Worm (Caenorhabditis elegans) whole organism, L3 larva: Measurements from ENCODE around the gene F56D6.20.

Source experiments
- ama-1 ChIP-seq: fragments of 150-350 bp; optimal IDR thresholded peaks from 2 replicates; lab custom pipeline; 2018
- ceh-82 ChIP-seq: fragments of 150-350 bp; optimal IDR thresholded peaks from 2 replicates; lab custom pipeline; 2014; ENCODE audit warnings: missing biosample characterization, missing genetic modification characterization
- daf-12 ChIP-seq: fragments of 150-350 bp; optimal IDR thresholded peaks from 2 replicates; lab custom pipeline; 2014; ENCODE audit warnings: missing biosample characterization, missing genetic modification reagents, missing genetic modification characterization
- mdl-1 ChIP-seq: fragments of 150-350 bp; optimal IDR thresholded peaks from 2 replicates; lab custom pipeline; 2014; ENCODE audit warnings: missing biosample characterization, missing genetic modification characterization
- nhr-237 ChIP-seq: fragments of 150-350 bp; optimal IDR thresholded peaks from 2 replicates; lab custom pipeline; 2014; ENCODE audit warnings: missing biosample characterization, missing genetic modification characterization
- nhr-25 ChIP-seq: sonication (generic microtip); optimal IDR thresholded peaks from 2 replicates; lab custom pipeline; 2017; ENCODE audit warnings: missing biosample characterization, missing genetic modification characterization
- nhr-77 ChIP-seq: fragments of 150-350 bp; optimal IDR thresholded peaks from 2 replicates; lab custom pipeline; 2014; ENCODE audit warnings: missing biosample characterization, missing genetic modification characterization
- pha-4 ChIP-seq: fragments of 150-350 bp; optimal IDR thresholded peaks from 2 replicates; lab custom pipeline; 2014; ENCODE audit warnings: missing biosample characterization, missing genetic modification reagents, missing genetic modification characterization
- snpc-4 ChIP-seq: fragments of 150-350 bp; optimal IDR thresholded peaks from 2 replicates; lab custom pipeline; 2014; ENCODE audit warnings: missing biosample characterization, missing genetic modification characterization
- unc-39 ChIP-seq: sonication (generic microtip); optimal IDR thresholded peaks from 4 replicates; lab custom pipeline; 2017; ENCODE audit warnings: missing biosample characterization, missing genetic modification characterization
- unc-62 ChIP-seq: fragments of 150-350 bp; sonication (generic microtip); optimal IDR thresholded peaks from 4 replicates; lab custom pipeline; 2014; ENCODE audit warnings: missing biosample characterization, missing genetic modification reagents, missing genetic modification characterization
- ztf-11 ChIP-seq: fragments of 150-350 bp; optimal IDR thresholded peaks from 2 replicates; lab custom pipeline; 2014; ENCODE audit warnings: missing biosample characterization, missing genetic modification characterization

DNA sequence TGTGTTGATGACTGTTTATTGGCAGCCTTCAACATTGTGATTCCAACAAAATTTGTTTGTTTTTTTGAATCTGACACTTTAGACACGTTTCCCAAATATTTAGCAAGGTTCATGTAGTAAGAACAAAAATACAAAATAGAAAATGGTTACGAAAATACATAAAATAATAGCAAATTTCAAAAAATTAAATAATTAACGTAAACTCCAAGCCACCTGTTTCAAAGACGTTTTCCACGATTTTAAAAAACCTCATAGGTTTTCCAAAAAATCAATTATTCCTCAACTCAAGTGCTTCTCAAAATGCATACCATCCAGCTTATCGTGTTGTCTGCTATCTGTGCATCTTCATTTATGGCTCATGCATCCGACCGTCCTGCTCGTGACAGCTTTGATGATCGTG lies 4.7 kb downstream of the F56D6.20 start, which contains the start of gene F56D6.14:
- no peak for TF ChIP-seq snpc-4 (tag; lab: Kevin White, UChicago)
- no peak for TF ChIP-seq ama-1 (lab: Kevin White, UChicago)
- TF ChIP-seq nhr-25 (tag; lab: Kevin White, UChicago) = no peak
- no peak for TF ChIP-seq nhr-77 (tag; lab: Kevin White, UChicago)
- TF ChIP-seq pha-4 (tag; lab: Kevin White, UChicago) = no peak
- no peak for TF ChIP-seq nhr-237 (tag; lab: Kevin White, UChicago)
- TF ChIP-seq daf-12 (tag; lab: Kevin White, UChicago) = no peak
- TF ChIP-seq unc-39 = no peak
- no peak for TF ChIP-seq unc-62 (GFP tag; lab: Kevin White, UChicago)
- TF ChIP-seq ceh-82 (tag; lab: Kevin White, UChicago) = no peak
- TF ChIP-seq ztf-11 (tag; lab: Kevin White, UChicago) = no peak
- TF ChIP-seq mdl-1 = no peak
